Fruit fly (Drosophila melanogaster) whole organism, adult: ENCODE results near the gene Sap47.

Source experiments
- CG12768 ChIP-seq: fragments of 200-800 bp; sonication (Bioruptor generic); optimal IDR thresholded peaks from 2 replicates; lab custom pipeline; 2017; ENCODE audit warnings: missing biosample characterization, missing genetic modification characterization, mild to moderate bottlenecking, moderate library complexity, missing genetic modification reagents
- CG5204 ChIP-seq: fragments of 200-800 bp; sonication (Bioruptor generic); optimal IDR thresholded peaks from 2 replicates; lab custom pipeline; 2016; ENCODE audit warnings: missing biosample characterization, missing genetic modification characterization
- CG7045 ChIP-seq: fragments of 200-800 bp; sonication (Bioruptor generic); optimal IDR thresholded peaks from 2 replicates; lab custom pipeline; 2017; ENCODE audit warnings: missing biosample characterization, mild to moderate bottlenecking, missing genetic modification characterization
- CG7101 ChIP-seq: fragments of 200-800 bp; sonication (Bioruptor generic); optimal IDR thresholded peaks from 2 replicates; lab custom pipeline; 2018; ENCODE audit warnings: missing biosample characterization, mild to moderate bottlenecking, missing genetic modification characterization, moderate library complexity
- Hr96 ChIP-seq: fragments of 200-800 bp; sonication (Bioruptor generic); optimal IDR thresholded peaks from 2 replicates; lab custom pipeline; 2016; ENCODE audit warnings: missing biosample characterization, missing genetic modification characterization
- bab1 ChIP-seq: fragments of 200-800 bp; sonication (Bioruptor generic); optimal IDR thresholded peaks from 3 replicates; lab custom pipeline; 2019; ENCODE audit warnings: missing biosample characterization, mild to moderate bottlenecking, missing genetic modification characterization, moderate library complexity
- cnc ChIP-seq, 2 experiments: fragments of >200 bp; optimal IDR thresholded peaks; 2 replicates each; lab custom pipeline; 2017
- pad ChIP-seq: fragments of 200-800 bp; sonication (Bioruptor generic); optimal IDR thresholded peaks from 3 replicates; lab custom pipeline; 2017; ENCODE audit warnings: missing biosample characterization, missing genetic modification characterization, mild to moderate bottlenecking, moderate library complexity, missing genetic modification reagents
- tj ChIP-seq: fragments of 200-800 bp; sonication (Bioruptor generic); optimal IDR thresholded peaks from 3 replicates; lab custom pipeline; 2017; ENCODE audit warnings: missing biosample characterization, mild to moderate bottlenecking, missing genetic modification characterization, moderate library complexity
- toe ChIP-seq: fragments of 200-800 bp; sonication (Bioruptor generic); optimal IDR thresholded peaks from 2 replicates; lab custom pipeline; 2016; ENCODE audit warnings: missing biosample characterization, missing genetic modification characterization

- no peak for TF ChIP-seq CG7045 (GFP tag; lab: Kevin White, UChicago)
- no peak for TF ChIP-seq bab1 (GFP tag; lab: Kevin White, UChicago)
- TF ChIP-seq tj = no peak
- TF ChIP-seq CG5204 (GFP tag; lab: Kevin White, UChicago) = no peak
- no peak for TF ChIP-seq cnc (optimal IDR thresholded peaks at IDR 0.05; lab: Kevin White, UChicago)
- no peak for TF ChIP-seq CG12768
- TF ChIP-seq CG7101 (tag; lab: Kevin White, UChicago) = no peak
- no peak for TF ChIP-seq toe
- no peak for TF ChIP-seq Hr96
- TF ChIP-seq pad (GFP tag; lab: Kevin White, UChicago) = no peak
These were observed 9.0 kb upstream of the Sap47 start for dm6 chr3R:15925939-15926338.
